Worm (Caenorhabditis elegans): ENCODE data around the gene toh-1.

Gene toh-1

ce11 chrIII:3831381-3831780, 22.6 kb upstream of the toh-1 start, which contains the start of gene C36A4.10:
Gene C36A4.10, minus strand, starts transcription at chrIII:3831481.
- no peak for TF ChIP-seq flt-1 (GFP tag; IDR thresholded peaks at IDR 0.05)
- no peak for TF ChIP-seq T22C8.4 (GFP tag; IDR thresholded peaks at IDR 0.05)
- no peak for TF ChIP-seq ref-1 (GFP tag; conservative IDR thresholded peaks at IDR 0.05)
- no peak for TF ChIP-seq cog-1 (tag; optimal IDR thresholded peaks at IDR 0.05)
- TF ChIP-seq med-1 (GFP tag; optimal IDR thresholded peaks at IDR 0.05; ENCODE audit: insufficient read depth), result no peak
- TF ChIP-seq klf-2 (GFP tag; conservative IDR thresholded peaks at IDR 0.05), result no peak
- TF ChIP-seq ztf-29 (GFP tag; IDR thresholded peaks at IDR 0.05), result no peak
- TF ChIP-seq tab-1 (GFP tag; IDR thresholded peaks at IDR 0.05), result no peak
- TF ChIP-seq ztf-23 (GFP tag; IDR thresholded peaks at IDR 0.05), result no peak

- TF ChIP-seq tab-1 (GFP tag; IDR thresholded peaks at IDR 0.05), result no peak
- TF ChIP-seq ztf-23 (GFP tag; IDR thresholded peaks at IDR 0.05), result no peak
- TF ChIP-seq ref-1 (GFP tag; conservative IDR thresholded peaks at IDR 0.05), result no peak
- no peak for TF ChIP-seq T22C8.4 (GFP tag; IDR thresholded peaks at IDR 0.05)
These were observed 20.3 kb upstream of the toh-1 start, which contains the start of gene cnnm-5 for ce11 chrIII:3829105-3829504. Gene cnnm-5, minus strand, starts transcription at chrIII:3829205.

DNA sequence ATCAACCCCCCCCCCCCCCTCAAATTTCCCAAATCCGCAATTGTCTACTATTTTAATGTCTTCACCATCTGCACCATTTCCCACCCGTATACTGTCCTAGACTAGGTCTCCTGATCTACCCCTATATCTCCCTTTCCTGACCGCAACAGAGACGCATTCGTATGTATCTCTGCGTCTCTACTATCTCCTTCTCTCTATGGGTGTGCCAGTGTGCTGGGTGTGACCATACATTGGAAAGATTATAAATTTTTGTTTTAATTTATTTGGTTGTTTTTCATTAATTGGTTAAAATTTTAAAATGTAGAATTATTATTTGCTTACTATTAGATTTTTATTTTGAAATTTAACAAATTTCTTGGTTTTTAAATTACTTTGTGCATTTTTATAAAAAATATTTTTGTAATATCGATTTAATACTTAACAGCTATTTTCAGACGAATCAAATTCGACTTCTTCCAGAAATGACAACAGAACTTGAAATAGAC, 13.2 kb upstream of the toh-1 start, which contains the start of gene amx-1:
Gene amx-1, plus strand, starts transcription at position 435 of the 485 bp plus-strand sequence.
- no peak for TF ChIP-seq flt-1 (GFP tag; IDR thresholded peaks at IDR 0.05)
- TF ChIP-seq ref-1 (GFP tag; conservative IDR thresholded peaks at IDR 0.05), result no peak
- TF ChIP-seq tab-1 (GFP tag; IDR thresholded peaks at IDR 0.05), result no peak
- no peak for TF ChIP-seq cog-1 (tag; optimal IDR thresholded peaks at IDR 0.05)
- no peak for TF ChIP-seq ztf-29 (GFP tag; IDR thresholded peaks at IDR 0.05)
- no peak for TF ChIP-seq ztf-23 (GFP tag; IDR thresholded peaks at IDR 0.05)
- TF ChIP-seq T22C8.4 (GFP tag; IDR thresholded peaks at IDR 0.05), result no peak
- no peak for TF ChIP-seq med-1 (GFP tag; optimal IDR thresholded peaks at IDR 0.05; ENCODE audit: insufficient read depth)

DNA sequence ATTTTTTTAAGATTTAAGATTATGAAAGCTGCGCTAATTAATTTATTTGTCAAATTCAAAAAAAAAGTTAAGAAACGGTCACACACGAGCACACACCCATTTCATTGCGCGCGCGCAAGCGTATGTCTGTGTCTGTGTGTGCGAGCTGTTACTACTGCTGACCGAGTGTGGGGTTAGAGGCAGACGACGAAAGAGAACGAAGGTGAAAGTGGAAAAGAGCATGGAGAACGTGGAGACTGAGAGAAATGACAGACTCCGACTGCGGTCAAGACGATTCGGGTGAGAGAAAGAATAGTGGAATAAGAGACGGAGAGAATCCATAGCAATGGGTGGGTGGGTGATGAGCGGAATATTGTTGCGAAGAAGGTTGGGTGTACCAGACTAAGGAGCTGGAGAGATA, 11.3 kb upstream of the toh-1 start:
- TF ChIP-seq T22C8.4 (GFP tag; IDR thresholded peaks at IDR 0.05), result no peak
- TF ChIP-seq tab-1 (GFP tag; IDR thresholded peaks at IDR 0.05), result 0 out of 2 replicates have a peak, but pooled peaks have one; percentile 28
- TF ChIP-seq cog-1 (tag; optimal IDR thresholded peaks at IDR 0.05), result peak; percentile 46
- no peak for TF ChIP-seq ztf-29 (GFP tag; IDR thresholded peaks at IDR 0.05)
- no peak for TF ChIP-seq med-1 (GFP tag; optimal IDR thresholded peaks at IDR 0.05; ENCODE audit: insufficient read depth)
- peak; percentile 45; the same call in 1 of the 2 replicates for TF ChIP-seq ztf-23 (GFP tag; IDR thresholded peaks at IDR 0.05)
- TF ChIP-seq ref-1 (GFP tag; conservative IDR thresholded peaks at IDR 0.05), result no peak
- TF ChIP-seq klf-2 (GFP tag; conservative IDR thresholded peaks at IDR 0.05), result no peak
- TF ChIP-seq flt-1 (GFP tag; IDR thresholded peaks at IDR 0.05), result no peak

ce11 chrIII:3819579-3819978, 10.7 kb upstream of the toh-1 start, which contains the start of gene dpy-27:
Gene dpy-27, minus strand, starts transcription at chrIII:3819679.
- no peak for TF ChIP-seq T22C8.4 (GFP tag; IDR thresholded peaks at IDR 0.05)

ce11 chrIII:3814421-3814820, 5.6 kb upstream of the toh-1 start:
- TF ChIP-seq flt-1 (GFP tag; IDR thresholded peaks at IDR 0.05) (no peak), ztf-29 (GFP tag; IDR thresholded peaks at IDR 0.05) (no peak), tab-1 (GFP tag; IDR thresholded peaks at IDR 0.05) (no peak), T22C8.4 (GFP tag; IDR thresholded peaks at IDR 0.05) (no peak), med-1 (GFP tag; optimal IDR thresholded peaks at IDR 0.05; ENCODE audit: insufficient read depth) (no peak), klf-2 (GFP tag; conservative IDR thresholded peaks at IDR 0.05) (no peak)

DNA sequence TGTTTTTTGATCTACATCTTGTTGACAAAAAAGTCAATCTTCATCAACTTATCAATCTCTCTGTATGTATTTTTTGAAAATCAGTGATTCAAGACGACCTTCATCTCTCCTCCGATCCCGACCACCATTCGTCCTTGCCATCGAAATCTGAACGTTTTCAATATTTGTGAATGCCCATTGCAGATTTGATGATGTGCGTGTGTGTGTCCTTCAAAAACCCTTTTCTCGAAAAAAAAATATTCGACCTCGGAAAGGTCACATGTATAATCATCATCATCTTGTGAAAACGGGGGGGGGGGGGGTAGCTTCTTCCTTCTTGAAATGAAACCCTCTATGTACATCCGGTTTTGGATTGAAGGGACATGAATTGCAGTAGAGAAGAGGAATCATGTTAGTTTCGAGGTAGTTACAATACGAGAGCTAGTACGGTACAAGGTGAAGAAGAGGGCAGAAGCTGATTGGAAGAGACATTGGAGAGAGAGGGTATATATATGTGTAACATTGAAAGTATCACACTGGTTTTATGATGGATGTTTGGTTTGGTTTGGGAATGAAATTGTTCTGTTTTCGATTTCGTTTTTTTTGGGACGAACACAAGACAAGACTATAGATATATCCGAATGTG, 3.7 kb upstream of the toh-1 start:
- TF ChIP-seq ref-1 (GFP tag; conservative IDR thresholded peaks at IDR 0.05), result no peak
- no peak for TF ChIP-seq ztf-29 (GFP tag; IDR thresholded peaks at IDR 0.05)
- no peak for TF ChIP-seq ztf-23 (GFP tag; IDR thresholded peaks at IDR 0.05)
- no peak for TF ChIP-seq flt-1 (GFP tag; IDR thresholded peaks at IDR 0.05)
- no peak for TF ChIP-seq tab-1 (GFP tag; IDR thresholded peaks at IDR 0.05)
- TF ChIP-seq klf-2 (GFP tag; conservative IDR thresholded peaks at IDR 0.05), result no peak
- no peak for TF ChIP-seq med-1 (GFP tag; optimal IDR thresholded peaks at IDR 0.05; ENCODE audit: insufficient read depth)
- no peak for TF ChIP-seq cog-1 (tag; optimal IDR thresholded peaks at IDR 0.05)
- TF ChIP-seq T22C8.4 (GFP tag; IDR thresholded peaks at IDR 0.05), result no peak

ce11 chrIII:3811375-3811924, 2.6 kb upstream of the toh-1 start:
- TF ChIP-seq flt-1 (GFP tag; IDR thresholded peaks at IDR 0.05) (no peak), T22C8.4 (GFP tag; IDR thresholded peaks at IDR 0.05) (no peak), med-1 (GFP tag; optimal IDR thresholded peaks at IDR 0.05; ENCODE audit: insufficient read depth) (no peak), klf-2 (GFP tag; conservative IDR thresholded peaks at IDR 0.05) (no peak), tab-1 (GFP tag; IDR thresholded peaks at IDR 0.05) (no peak), ztf-29 (GFP tag; IDR thresholded peaks at IDR 0.05) (no peak), cog-1 (tag; optimal IDR thresholded peaks at IDR 0.05) (no peak), ztf-23 (GFP tag; IDR thresholded peaks at IDR 0.05) (no peak), ref-1 (GFP tag; conservative IDR thresholded peaks at IDR 0.05) (no peak)

DNA sequence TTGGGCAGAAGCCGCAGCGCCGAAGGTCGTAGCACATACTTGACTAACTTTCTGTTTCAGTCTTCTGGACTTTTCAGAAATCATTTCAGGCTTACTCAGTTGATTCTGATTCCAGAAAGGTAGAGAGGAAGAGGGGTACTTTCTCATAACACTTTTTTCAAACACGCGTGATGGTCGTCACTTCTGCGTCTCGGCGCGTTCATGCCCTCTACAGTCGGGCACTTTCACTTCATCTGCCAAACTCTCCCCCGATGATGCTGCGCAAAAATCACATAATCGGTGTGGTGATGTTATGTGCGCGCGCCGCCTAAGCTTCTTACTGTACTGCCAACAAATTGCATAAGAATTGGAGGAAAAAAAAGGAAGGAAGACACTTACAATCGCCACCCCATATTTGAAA, 1.2 kb downstream of the toh-1 start:
- no peak for TF ChIP-seq ref-1 (GFP tag; conservative IDR thresholded peaks at IDR 0.05)
- TF ChIP-seq T22C8.4 (GFP tag; IDR thresholded peaks at IDR 0.05), result no peak
- no peak for TF ChIP-seq ztf-29 (GFP tag; IDR thresholded peaks at IDR 0.05)
- no peak for TF ChIP-seq tab-1 (GFP tag; IDR thresholded peaks at IDR 0.05)
- no peak for TF ChIP-seq klf-2 (GFP tag; conservative IDR thresholded peaks at IDR 0.05)
- no peak for TF ChIP-seq med-1 (GFP tag; optimal IDR thresholded peaks at IDR 0.05; ENCODE audit: insufficient read depth)
- TF ChIP-seq ztf-23 (GFP tag; IDR thresholded peaks at IDR 0.05), result no peak
- no peak for TF ChIP-seq cog-1 (tag; optimal IDR thresholded peaks at IDR 0.05)
- TF ChIP-seq flt-1 (GFP tag; IDR thresholded peaks at IDR 0.05), result no peak

ce11 chrIII:3806883-3807282, 1.9 kb downstream of the toh-1 start:
- no peak for TF ChIP-seq ztf-23 (GFP tag; IDR thresholded peaks at IDR 0.05)
- TF ChIP-seq tab-1 (GFP tag; IDR thresholded peaks at IDR 0.05), result no peak
